Worm (Caenorhabditis elegans) whole organism, early embryonic: ENCODE data around the gene sorf-2.

Source experiments
- B0310.2 ChIP-seq: sonication (generic microtip); optimal IDR thresholded peaks from 2 replicates; lab custom pipeline; 2016; ENCODE audit warnings: mild to moderate bottlenecking, missing genetic modification characterization, missing compliant biosample characterization
- F13C5.2 ChIP-seq: sonication (generic microtip); optimal IDR thresholded peaks from 2 replicates; lab custom pipeline; 2017; ENCODE audit warnings: mild to moderate bottlenecking, missing genetic modification characterization, inconsistent platforms, missing compliant biosample characterization
- aly-1 ChIP-seq: sonication (generic microtip); optimal IDR thresholded peaks from 2 replicates; lab custom pipeline; 2016; ENCODE audit warnings: missing genetic modification characterization, missing compliant biosample characterization
- ama-1 ChIP-seq: fragments of 150-350 bp; optimal IDR thresholded peaks from 2 replicates; lab custom pipeline; 2014
- ceh-13 ChIP-seq: fragments of 200-800 bp; sonication (Bioruptor generic); optimal IDR thresholded peaks from 2 replicates; lab custom pipeline; 2018; ENCODE audit warnings: mild to moderate bottlenecking, missing genetic modification characterization, missing compliant biosample characterization
- ceh-36 ChIP-seq: sonication (generic microtip); optimal IDR thresholded peaks from 2 replicates; lab custom pipeline; 2016; ENCODE audit warnings: missing genetic modification characterization, inconsistent platforms, missing compliant biosample characterization
- ets-7 ChIP-seq: sonication (generic microtip); optimal IDR thresholded peaks from 2 replicates; lab custom pipeline; 2016; ENCODE audit warnings: missing genotype, missing genetic modification characterization, missing compliant biosample characterization
- flt-1 ChIP-seq: fragments of 200-800 bp; sonication (Bioruptor generic); IDR thresholded peaks from 2 replicates; pipeline ENCODE4 v1.3.6; 2022; ENCODE audit warnings: missing genetic modification characterization, missing compliant biosample characterization
- hmbx-1 ChIP-seq: sonication (generic microtip); optimal IDR thresholded peaks from 2 replicates; lab custom pipeline; 2016; ENCODE audit warnings: mild to moderate bottlenecking, missing genetic modification characterization, missing compliant biosample characterization
- hmg-4 ChIP-seq: fragments of 200-800 bp; sonication (Bioruptor generic); optimal IDR thresholded peaks from 2 replicates; lab custom pipeline; 2018; ENCODE audit warnings: mild to moderate bottlenecking, missing genetic modification characterization, missing compliant biosample characterization
- hnd-1 ChIP-seq: sonication (generic microtip); optimal IDR thresholded peaks from 2 replicates; lab custom pipeline; 2016; ENCODE audit warnings: missing genetic modification characterization, missing compliant biosample characterization
- pes-1 ChIP-seq: fragments of 200-800 bp; sonication (Bioruptor generic); IDR thresholded peaks from 2 replicates; pipeline ENCODE4 v1.3.6; 2022; ENCODE audit warnings: missing genetic modification reagents, missing genetic modification characterization, missing compliant biosample characterization
- scrt-1 ChIP-seq: fragments of 200-800 bp; sonication (Bioruptor generic); IDR thresholded peaks from 2 replicates; pipeline ENCODE4 v1.3.6; 2022; ENCODE audit warnings: missing genetic modification characterization, missing compliant biosample characterization
- sea-1 ChIP-seq: fragments of 200-800 bp; sonication (Bioruptor generic); conservative IDR thresholded peaks from 2 replicates; pipeline ENCODE4 v1.3.6; 2022; ENCODE audit warnings: missing genetic modification characterization, missing compliant biosample characterization
- tbx-11 ChIP-seq: fragments of 200-800 bp; sonication (Bioruptor generic); IDR thresholded peaks from 2 replicates; pipeline ENCODE4 v1.3.6; 2022; ENCODE audit warnings: missing genetic modification characterization, missing compliant biosample characterization
- tbx-37 ChIP-seq: fragments of 200-800 bp; sonication (Bioruptor generic); conservative IDR thresholded peaks from 2 replicates; pipeline ENCODE4 v1.3.6; 2022; ENCODE audit warnings: missing genetic modification reagents, missing genetic modification characterization, missing compliant biosample characterization
- tra-4 ChIP-seq: sonication (generic microtip); optimal IDR thresholded peaks from 2 replicates; lab custom pipeline; 2017; ENCODE audit warnings: missing genetic modification characterization, missing compliant biosample characterization

sorf-2 gene

ce11 chrIII:5291281-5291680 is 35.1 kb upstream of the sorf-2 start:
- TF ChIP-seq pes-1: no peak
- no peak for TF ChIP-seq aly-1 (tag; lab: Kevin White, UChicago)

- TF ChIP-seq ets-7 (tag; lab: Kevin White, UChicago): no peak
- TF ChIP-seq tbx-11 (GFP tag; lab: Robert Waterston, UW): no peak
- TF ChIP-seq scrt-1 (GFP tag; lab: Robert Waterston, UW): no peak
- TF ChIP-seq tbx-37: no peak
- no peak for TF ChIP-seq aly-1 (tag; lab: Kevin White, UChicago)
- no peak for TF ChIP-seq F13C5.2 (tag; lab: Kevin White, UChicago)
- no peak for TF ChIP-seq pes-1
- no peak for TF ChIP-seq hmbx-1 (tag; lab: Kevin White, UChicago)
- no peak for TF ChIP-seq hnd-1 (tag; lab: Kevin White, UChicago)
- TF ChIP-seq tra-4: no peak
- no peak for TF ChIP-seq ceh-36 (tag; lab: Kevin White, UChicago)
- no peak for TF ChIP-seq ama-1 (lab: Kevin White, UChicago)
Observed at ce11 chrIII:5294281-5294680, 32.1 kb upstream of the sorf-2 start.

ce11 chrIII:5294867-5295266 is 31.6 kb upstream of the sorf-2 start:
- peak; percentile 80 for TF ChIP-seq tra-4
- TF ChIP-seq B0310.2: peak; percentile 90
- peak; percentile 90 for TF ChIP-seq ceh-36 (tag; lab: Kevin White, UChicago)
- TF ChIP-seq ama-1 (lab: Kevin White, UChicago): no peak
- peak; percentile 47 for TF ChIP-seq hmbx-1 (tag; lab: Kevin White, UChicago)
- peak; percentile 95 for TF ChIP-seq pes-1
- peak; percentile 75 for TF ChIP-seq ets-7 (tag; lab: Kevin White, UChicago)
- peak; percentile 95 for TF ChIP-seq flt-1
- TF ChIP-seq hmg-4 (GFP tag; lab: Kevin White, UChicago): peak; percentile 97
- TF ChIP-seq sea-1 (GFP tag; lab: Robert Waterston, UW): peak; percentile 94
- peak; percentile 78 for TF ChIP-seq hnd-1 (tag; lab: Kevin White, UChicago)
- TF ChIP-seq aly-1 (tag; lab: Kevin White, UChicago): peak; percentile 92
- TF ChIP-seq F13C5.2 (tag; lab: Kevin White, UChicago): peak; percentile 79
- peak; percentile 61 for TF ChIP-seq ceh-13 (GFP tag; lab: Kevin White, UChicago)
- TF ChIP-seq scrt-1 (GFP tag; lab: Robert Waterston, UW): peak; percentile 94
- TF ChIP-seq tbx-11 (GFP tag; lab: Robert Waterston, UW): peak; percentile 93
- TF ChIP-seq tbx-37: peak; percentile 93

- TF ChIP-seq flt-1: no peak
- TF ChIP-seq tbx-37: no peak
- TF ChIP-seq ceh-13 (GFP tag; lab: Kevin White, UChicago): no peak
- TF ChIP-seq hnd-1 (tag; lab: Kevin White, UChicago): no peak
- TF ChIP-seq aly-1 (tag; lab: Kevin White, UChicago): no peak
- TF ChIP-seq ceh-36 (tag; lab: Kevin White, UChicago): no peak
Observed at ce11 chrIII:5301786-5302268, 24.6 kb upstream of the sorf-2 start, which contains the start of the genes T15B12.2 and F52C9.5. TSS of gene T15B12.2 (minus strand) at chrIII:5301886. TSS of gene F52C9.5 (plus strand) at chrIII:5302218.

- TF ChIP-seq scrt-1 (GFP tag; lab: Robert Waterston, UW): no peak
- no peak for TF ChIP-seq hnd-1 (tag; lab: Kevin White, UChicago)
- TF ChIP-seq F13C5.2 (tag; lab: Kevin White, UChicago): no peak
- TF ChIP-seq sea-1 (GFP tag; lab: Robert Waterston, UW): no peak
- TF ChIP-seq flt-1: no peak
- no peak for TF ChIP-seq ceh-13 (GFP tag; lab: Kevin White, UChicago)
Observed at ce11 chrIII:5304044-5304443, 22.4 kb upstream of the sorf-2 start.

- no peak for TF ChIP-seq flt-1
- TF ChIP-seq hmg-4 (GFP tag; lab: Kevin White, UChicago): no peak
- peak; percentile 68; the same call in 1 of the 2 replicates for TF ChIP-seq scrt-1 (GFP tag; lab: Robert Waterston, UW)
- TF ChIP-seq tbx-37: peak; percentile 72
- peak; percentile 44 for TF ChIP-seq hnd-1 (tag; lab: Kevin White, UChicago)
- peak; percentile 8 for TF ChIP-seq F13C5.2 (tag; lab: Kevin White, UChicago)
- 0 out of 2 replicates have a peak, but pooled peaks have one; percentile 54 for TF ChIP-seq sea-1 (GFP tag; lab: Robert Waterston, UW)
- TF ChIP-seq ceh-13 (GFP tag; lab: Kevin White, UChicago): peak; percentile 9
- no peak for TF ChIP-seq hmbx-1 (tag; lab: Kevin White, UChicago)
- no peak; the same call in none of the 2 replicates for TF ChIP-seq tbx-11 (GFP tag; lab: Robert Waterston, UW)
- peak; percentile 81 for TF ChIP-seq pes-1
- TF ChIP-seq ceh-36 (tag; lab: Kevin White, UChicago): peak; percentile 51
Observed at ce11 chrIII:5305725-5306124, 20.7 kb upstream of the sorf-2 start.

ce11 chrIII:5308278-5308677 is 18.1 kb upstream of the sorf-2 start, which contains the start of gene mog-3:
TSS of gene mog-3 (plus strand) at chrIII:5308596.
- TF ChIP-seq hmg-4 (GFP tag; lab: Kevin White, UChicago) (no peak), aly-1 (tag; lab: Kevin White, UChicago) (no peak), tbx-11 (GFP tag; lab: Robert Waterston, UW) (peak; percentile 22; the same call in 1 of the 2 replicates), pes-1 (peak; percentile 63; the same call in 1 of the 2 replicates), ets-7 (tag; lab: Kevin White, UChicago) (peak; percentile 4), tbx-37 (peak; percentile 83), F13C5.2 (tag; lab: Kevin White, UChicago) (peak; percentile 15), ceh-36 (tag; lab: Kevin White, UChicago) (no peak), flt-1 (0 out of 2 replicates have a peak, but pooled peaks have one; percentile 37), tra-4 (peak; percentile 9), ama-1 (lab: Kevin White, UChicago) (no peak)

- TF ChIP-seq tbx-37 (no peak), ceh-13 (GFP tag; lab: Kevin White, UChicago) (no peak), ets-7 (tag; lab: Kevin White, UChicago) (no peak), F13C5.2 (tag; lab: Kevin White, UChicago) (no peak), tbx-11 (GFP tag; lab: Robert Waterston, UW) (no peak), scrt-1 (GFP tag; lab: Robert Waterston, UW) (no peak), pes-1 (no peak), flt-1 (no peak), ama-1 (lab: Kevin White, UChicago) (no peak)
Observed at ce11 chrIII:5310403-5310802, 16.0 kb upstream of the sorf-2 start.
